Worm (Caenorhabditis elegans): ENCODE results near the gene T10B10.8.

T10B10.8 gene

ce11 chrX:15112172-15112571, 53.9 kb downstream of the T10B10.8 start:
- TF ChIP-seq ceh-9 (tag; optimal IDR thresholded peaks at IDR 0.05): no peak
- TF ChIP-seq snpc-4 (tag; optimal IDR thresholded peaks at IDR 0.05): no peak
- no peak for TF ChIP-seq nhr-12 (tag; optimal IDR thresholded peaks at IDR 0.05)
- no peak for TF ChIP-seq nhr-11 (tag; optimal IDR thresholded peaks at IDR 0.05)
- TF ChIP-seq nhr-25 (tag; optimal IDR thresholded peaks at IDR 0.05): no peak
- no peak for TF ChIP-seq elt-1 (tag; optimal IDR thresholded peaks at IDR 0.05)
- no peak for TF ChIP-seq lsy-12 (tag; optimal IDR thresholded peaks at IDR 0.05)
- TF ChIP-seq nhr-43 (tag; optimal IDR thresholded peaks at IDR 0.05; ENCODE audit: poor library complexity, severe bottlenecking): no peak
- TF ChIP-seq ZK546.5 (tag; optimal IDR thresholded peaks at IDR 0.05): no peak
- no peak for TF ChIP-seq sea-2 (GFP tag; optimal IDR thresholded peaks at IDR 0.05)
- no peak for TF ChIP-seq jun-1 (tag; optimal IDR thresholded peaks at IDR 0.05)
- no peak for TF ChIP-seq eor-1 (tag; optimal IDR thresholded peaks at IDR 0.05)
- no peak for TF ChIP-seq hmg-11 (tag; optimal IDR thresholded peaks at IDR 0.05)
